Worm (Caenorhabditis elegans) whole organism, young adult: ENCODE data around the gene fbxb-34.

ENCODE experiments used
- B0035.1 ChIP-seq: sonication (generic microtip); optimal IDR thresholded peaks from 2 replicates; lab custom pipeline; 2016; ENCODE audit warnings: missing genetic modification characterization, mild to moderate bottlenecking, missing compliant biosample characterization, missing genotype, missing genetic modification reagents
- B0261.1 ChIP-seq: sonication (generic microtip); optimal IDR thresholded peaks from 2 replicates; lab custom pipeline; 2016; ENCODE audit warnings: mild to moderate bottlenecking, missing genetic modification characterization, moderate library complexity, missing compliant biosample characterization
- D2030.7 ChIP-seq: fragments of 200-800 bp; sonication (Bioruptor generic); IDR thresholded peaks from 2 replicates; pipeline ENCODE4 v1.3.6; 2022; ENCODE audit warnings: missing genetic modification reagents, missing genetic modification characterization, missing compliant biosample characterization
- F10E7.11 ChIP-seq: sonication (generic microtip); optimal IDR thresholded peaks from 2 replicates; lab custom pipeline; 2017; ENCODE audit warnings: mild to moderate bottlenecking, missing genetic modification characterization, moderate library complexity, missing compliant biosample characterization
- F33H1.4 ChIP-seq: fragments of 200-800 bp; sonication (Bioruptor generic); IDR thresholded peaks from 2 replicates; pipeline ENCODE4 v1.3.6; 2022; ENCODE audit warnings: missing genetic modification reagents, missing genetic modification characterization, missing compliant biosample characterization
- F39B2.1 ChIP-seq: fragments of 200-800 bp; sonication (Bioruptor generic); IDR thresholded peaks from 2 replicates; pipeline ENCODE4 v1.3.6; 2022; ENCODE audit warnings: missing genetic modification reagents, missing genetic modification characterization, missing compliant biosample characterization
- ama-1 ChIP-seq, 3 experiments: fragments of 150-350 bp in 1 of 3; sonication (generic microtip) in 2 of 3; optimal IDR thresholded peaks; 2 replicates each; lab custom pipeline; 2014 to 2018; ENCODE audit warnings: missing biosample characterization in 2 of 3, missing genetic modification characterization in 2 of 3, missing genetic modification reagents in 2 of 3
- aptf-2 ChIP-seq: fragments of 200-800 bp; sonication (Bioruptor generic); conservative IDR thresholded peaks from 2 replicates; pipeline ENCODE4 v1.3.6; 2022; ENCODE audit warnings: missing genetic modification reagents, missing genetic modification characterization, missing compliant biosample characterization
- atf-7 ChIP-seq: sonication (generic microtip); optimal IDR thresholded peaks from 2 replicates; lab custom pipeline; 2017; ENCODE audit warnings: mild to moderate bottlenecking, missing genetic modification characterization, missing compliant biosample characterization
- athp-1 ChIP-seq: sonication (generic microtip); optimal IDR thresholded peaks from 2 replicates; lab custom pipeline; 2017; ENCODE audit warnings: mild to moderate bottlenecking, missing genetic modification characterization, missing compliant biosample characterization
- attf-6 ChIP-seq: fragments of 200-800 bp; sonication (Bioruptor generic); IDR thresholded peaks from 2 replicates; pipeline ENCODE4 v1.3.6; 2022; ENCODE audit warnings: missing genetic modification reagents, missing genetic modification characterization, missing compliant biosample characterization
- ccch-3 ChIP-seq: fragments of 200-800 bp; sonication (Bioruptor generic); optimal IDR thresholded peaks from 2 replicates; lab custom pipeline; 2018; ENCODE audit warnings: mild to moderate bottlenecking, missing genetic modification characterization, missing compliant biosample characterization
- cebp-2 ChIP-seq: fragments of 200-800 bp; sonication (Bioruptor generic); IDR thresholded peaks from 2 replicates; pipeline ENCODE4 v1.3.6; 2022; ENCODE audit warnings: missing genetic modification characterization, missing compliant biosample characterization
- ceh-100 ChIP-seq: fragments of 200-800 bp; sonication (Bioruptor generic); IDR thresholded peaks from 2 replicates; pipeline ENCODE4 v1.3.6; 2022; ENCODE audit warnings: missing genetic modification reagents, missing genetic modification characterization, missing compliant biosample characterization
- ceh-27 ChIP-seq: fragments of 200-800 bp; sonication (Bioruptor generic); optimal IDR thresholded peaks from 2 replicates; lab custom pipeline; 2018; ENCODE audit warnings: mild to moderate bottlenecking, missing genetic modification characterization, moderate library complexity, missing compliant biosample characterization
- ceh-79 ChIP-seq: sonication (generic microtip); optimal IDR thresholded peaks from 2 replicates; lab custom pipeline; 2017; ENCODE audit warnings: mild to moderate bottlenecking, missing genetic modification characterization, missing compliant biosample characterization
- chd-7 ChIP-seq: sonication (generic microtip); optimal IDR thresholded peaks from 2 replicates; lab custom pipeline; 2016; ENCODE audit warnings: mild to moderate bottlenecking, missing genetic modification characterization, moderate library complexity, missing compliant biosample characterization
- die-1 ChIP-seq: sonication (generic microtip); optimal IDR thresholded peaks from 2 replicates; lab custom pipeline; 2016; ENCODE audit warnings: missing genotype, mild to moderate bottlenecking, missing genetic modification characterization, missing compliant biosample characterization
- dox-1 ChIP-seq: fragments of 200-800 bp; sonication (Bioruptor generic); IDR thresholded peaks from 2 replicates; pipeline ENCODE4 v1.3.6; 2022; ENCODE audit warnings: missing genetic modification reagents, missing genetic modification characterization, missing compliant biosample characterization
- dpff-1 ChIP-seq: sonication (generic microtip); optimal IDR thresholded peaks from 2 replicates; lab custom pipeline; 2017; ENCODE audit warnings: mild to moderate bottlenecking, missing genetic modification characterization, missing compliant biosample characterization
- dpl-1 ChIP-seq: fragments of 150-350 bp; optimal IDR thresholded peaks from 2 replicates; lab custom pipeline; 2014; ENCODE audit warnings: missing biosample characterization, missing genetic modification reagents, missing genetic modification characterization
- egl-44 ChIP-seq: fragments of 200-800 bp; sonication (Bioruptor generic); IDR thresholded peaks from 2 replicates; pipeline ENCODE4 v1.3.6; 2022; ENCODE audit warnings: missing genetic modification reagents, missing genetic modification characterization, missing compliant biosample characterization
- fkh-3 ChIP-seq: sonication (generic microtip); optimal IDR thresholded peaks from 2 replicates; lab custom pipeline; 2016; ENCODE audit warnings: mild to moderate bottlenecking, missing genetic modification characterization, missing compliant biosample characterization
- hlh-12 ChIP-seq: sonication (generic microtip); optimal IDR thresholded peaks from 2 replicates; lab custom pipeline; 2016; ENCODE audit warnings: missing genetic modification characterization, missing compliant biosample characterization
- hmg-20 ChIP-seq: fragments of 200-800 bp; sonication (Bioruptor generic); IDR thresholded peaks from 2 replicates; pipeline ENCODE4 v1.3.6; 2022; ENCODE audit warnings: missing genetic modification reagents, missing genetic modification characterization, missing compliant biosample characterization
- hrde-1 ChIP-seq: sonication (generic microtip); optimal IDR thresholded peaks from 2 replicates; lab custom pipeline; 2016; ENCODE audit warnings: missing genetic modification characterization, mild to moderate bottlenecking, missing compliant biosample characterization, moderate library complexity, missing genotype, missing genetic modification reagents, borderline replicate concordance
- hsf-1 ChIP-seq: fragments of 200-800 bp; sonication (Bioruptor generic); IDR thresholded peaks from 2 replicates; pipeline ENCODE4 v1.3.6; 2022; ENCODE audit warnings: missing genetic modification reagents, missing genetic modification characterization, missing compliant biosample characterization
- lag-1 ChIP-seq: fragments of 200-800 bp; sonication (Bioruptor generic); IDR thresholded peaks from 2 replicates; pipeline ENCODE4 v1.3.6; 2022; ENCODE audit warnings: missing genetic modification reagents, missing genetic modification characterization, missing compliant biosample characterization
- lin-35 ChIP-seq, 3 experiments: fragments of 150-350 bp in 2 of 3; sonication (generic microtip) in 1 of 3; optimal IDR thresholded peaks; 2 replicates each; lab custom pipeline; 2014 to 2018; ENCODE audit warnings: missing biosample characterization in 3 of 3, missing genetic modification characterization in 3 of 3, missing genetic modification reagents in 3 of 3
- lsl-1 ChIP-seq: fragments of 200-800 bp; sonication (Bioruptor generic); optimal IDR thresholded peaks from 2 replicates; lab custom pipeline; 2018; ENCODE audit warnings: mild to moderate bottlenecking, missing genetic modification characterization, moderate library complexity, missing compliant biosample characterization
- lsy-27 ChIP-seq: sonication (generic microtip); optimal IDR thresholded peaks from 2 replicates; lab custom pipeline; 2017; ENCODE audit warnings: missing genetic modification characterization, mild to moderate bottlenecking, missing compliant biosample characterization, antibody characterized with exemption, missing genotype, borderline replicate concordance; ENCODE audit not compliant: insufficient read depth
- madf-8 ChIP-seq: fragments of 200-800 bp; sonication (Bioruptor generic); conservative IDR thresholded peaks from 2 replicates; pipeline ENCODE4 v1.3.6; 2022; ENCODE audit warnings: missing genetic modification reagents, missing genetic modification characterization, missing compliant biosample characterization
- mcd-1 ChIP-seq: fragments of 200-800 bp; sonication (Bioruptor generic); IDR thresholded peaks from 2 replicates; pipeline ENCODE4 v1.3.6; 2022; ENCODE audit warnings: missing genetic modification reagents, missing genetic modification characterization, missing compliant biosample characterization
- mel-28 ChIP-seq: sonication (generic microtip); optimal IDR thresholded peaks from 2 replicates; lab custom pipeline; 2016; ENCODE audit warnings: borderline replicate concordance, mild to moderate bottlenecking, missing genetic modification characterization, missing compliant biosample characterization
- nfya-1 ChIP-seq: sonication (generic microtip); optimal IDR thresholded peaks from 2 replicates; lab custom pipeline; 2017; ENCODE audit warnings: antibody characterized with exemption, missing compliant biosample characterization, missing genetic modification characterization, borderline replicate concordance; ENCODE audit not compliant: insufficient read depth
- nhr-80 ChIP-seq: sonication (generic microtip); optimal IDR thresholded peaks from 2 replicates; lab custom pipeline; 2016; ENCODE audit warnings: missing genetic modification characterization, missing compliant biosample characterization
- snpc-1.1 ChIP-seq: sonication (generic microtip); optimal IDR thresholded peaks from 2 replicates; lab custom pipeline; 2017; ENCODE audit warnings: missing genetic modification characterization, mild to moderate bottlenecking, missing compliant biosample characterization, antibody characterized with exemption, moderate library complexity, missing genotype, missing genetic modification reagents; ENCODE audit not compliant: insufficient read depth
- snpc-1.3 ChIP-seq: sonication (generic microtip); optimal IDR thresholded peaks from 2 replicates; lab custom pipeline; 2017; ENCODE audit warnings: missing genetic modification characterization, mild to moderate bottlenecking, missing compliant biosample characterization, antibody characterized with exemption, moderate library complexity, missing genotype, missing genetic modification reagents; ENCODE audit not compliant: insufficient read depth
- snpc-3.4 ChIP-seq: sonication (generic microtip); optimal IDR thresholded peaks from 2 replicates; lab custom pipeline; 2017; ENCODE audit warnings: missing genetic modification characterization, mild to moderate bottlenecking, missing compliant biosample characterization, antibody characterized with exemption, moderate library complexity, missing genotype, missing genetic modification reagents
- unc-62 ChIP-seq: fragments of 150-350 bp; optimal IDR thresholded peaks from 2 replicates; lab custom pipeline; 2014; ENCODE audit warnings: missing biosample characterization, missing genetic modification reagents, missing genetic modification characterization
- zim-3 ChIP-seq: sonication (generic microtip); optimal IDR thresholded peaks from 2 replicates; lab custom pipeline; 2017; ENCODE audit warnings: mild to moderate bottlenecking, missing genetic modification characterization, moderate library complexity, missing compliant biosample characterization
- ztf-25 ChIP-seq: fragments of 200-800 bp; sonication (Bioruptor generic); IDR thresholded peaks from 2 replicates; pipeline ENCODE4 v1.3.6; 2022; ENCODE audit warnings: missing genetic modification reagents, missing genetic modification characterization, missing compliant biosample characterization
- ztf-28 ChIP-seq: fragments of 200-800 bp; sonication (Bioruptor generic); IDR thresholded peaks from 2 replicates; pipeline ENCODE4 v1.3.6; 2022; ENCODE audit warnings: missing genetic modification reagents, missing genetic modification characterization, missing compliant biosample characterization
- ztf-6 ChIP-seq: fragments of 200-800 bp; sonication (Bioruptor generic); IDR thresholded peaks from 2 replicates; pipeline ENCODE4 v1.3.6; 2022; ENCODE audit warnings: missing genetic modification reagents, missing genetic modification characterization, missing compliant biosample characterization

fbxb-34 gene

ce11 chrII:573580-573979 is 14.1 kb upstream of the fbxb-34 start:
- 0 out of 2 replicates have a peak, but pooled peaks have one; percentile 26 for TF ChIP-seq lag-1
- TF ChIP-seq aptf-2 (GFP tag; lab: Robert Waterston, UW) = 0 out of 2 replicates have a peak, but pooled peaks have one; percentile 16

- TF ChIP-seq madf-8 (GFP tag; lab: Robert Waterston, UW) (no peak), ccch-3 (no peak), snpc-1.1 (tag; lab: Kevin White, UChicago) (no peak), hlh-12 (tag; lab: Kevin White, UChicago) (no peak), B0261.1 (tag; lab: Kevin White, UChicago) (no peak), F33H1.4 (GFP tag; lab: Robert Waterston, UW) (no peak), ztf-28 (GFP tag; lab: Robert Waterston, UW) (no peak), unc-62 (GFP tag; lab: Kevin White, UChicago) (no peak), dpl-1 (no peak), egl-44 (no peak), zim-3 (tag; lab: Kevin White, UChicago) (no peak)
Observed at ce11 chrII:574064-574463, 13.6 kb upstream of the fbxb-34 start.

- TF ChIP-seq nhr-80 (tag; lab: Kevin White, UChicago) (no peak), die-1 (tag; lab: Kevin White, UChicago) (no peak), snpc-1.3 (peak; percentile 48), mcd-1 (GFP tag; lab: Robert Waterston, UW) (no peak), lsy-27 (tag; lab: Kevin White, UChicago) (no peak), snpc-3.4 (peak; percentile 30), atf-7 (no peak), lin-35 (GFP tag; optimal IDR thresholded peaks at IDR 0.05; lab: Kevin White, UChicago) (no peak), F39B2.1 (GFP tag; lab: Robert Waterston, UW) (no peak), fkh-3 (tag; lab: Kevin White, UChicago) (no peak), ztf-25 (GFP tag; lab: Robert Waterston, UW) (no peak), unc-62 (GFP tag; lab: Kevin White, UChicago) (no peak), attf-6 (GFP tag; lab: Robert Waterston, UW) (no peak), snpc-1.1 (tag; lab: Kevin White, UChicago) (no peak), hmg-20 (no peak), dpff-1 (tag; lab: Kevin White, UChicago) (no peak), zim-3 (tag; lab: Kevin White, UChicago) (no peak), ceh-79 (tag; lab: Kevin White, UChicago) (no peak), ceh-100 (GFP tag; lab: Robert Waterston, UW) (no peak), ama-1 (optimal IDR thresholded peaks at IDR 0.05; lab: Kevin White, UChicago) (no peak), ama-1 (GFP tag; optimal IDR thresholded peaks at IDR 0.05; lab: Kevin White, UChicago) (peak in 1 of 2 experiments; percentile 38), lag-1 (no peak), B0035.1 (tag; lab: Kevin White, UChicago) (no peak), dox-1 (GFP tag; lab: Robert Waterston, UW) (no peak), D2030.7 (GFP tag; lab: Robert Waterston, UW) (no peak), mel-28 (no peak), F10E7.11 (tag; lab: Kevin White, UChicago) (no peak), nfya-1 (tag; lab: Kevin White, UChicago) (no peak), chd-7 (tag; lab: Kevin White, UChicago) (no peak), hrde-1 (tag; lab: Kevin White, UChicago) (peak; percentile 42), athp-1 (tag; lab: Kevin White, UChicago) (no peak), ztf-6 (no peak), hsf-1 (GFP tag; lab: Robert Waterston, UW) (no peak), cebp-2 (no peak), lsl-1 (no peak), ceh-27 (no peak)
Observed at ce11 chrII:577632-578031, 10.0 kb upstream of the fbxb-34 start, which contains the start of gene W08F4.7. Gene W08F4.7, minus strand, starts transcription at chrII:577732.
